Worm (Caenorhabditis elegans): Measurements from ENCODE around the gene tsp-21.

DNA sequence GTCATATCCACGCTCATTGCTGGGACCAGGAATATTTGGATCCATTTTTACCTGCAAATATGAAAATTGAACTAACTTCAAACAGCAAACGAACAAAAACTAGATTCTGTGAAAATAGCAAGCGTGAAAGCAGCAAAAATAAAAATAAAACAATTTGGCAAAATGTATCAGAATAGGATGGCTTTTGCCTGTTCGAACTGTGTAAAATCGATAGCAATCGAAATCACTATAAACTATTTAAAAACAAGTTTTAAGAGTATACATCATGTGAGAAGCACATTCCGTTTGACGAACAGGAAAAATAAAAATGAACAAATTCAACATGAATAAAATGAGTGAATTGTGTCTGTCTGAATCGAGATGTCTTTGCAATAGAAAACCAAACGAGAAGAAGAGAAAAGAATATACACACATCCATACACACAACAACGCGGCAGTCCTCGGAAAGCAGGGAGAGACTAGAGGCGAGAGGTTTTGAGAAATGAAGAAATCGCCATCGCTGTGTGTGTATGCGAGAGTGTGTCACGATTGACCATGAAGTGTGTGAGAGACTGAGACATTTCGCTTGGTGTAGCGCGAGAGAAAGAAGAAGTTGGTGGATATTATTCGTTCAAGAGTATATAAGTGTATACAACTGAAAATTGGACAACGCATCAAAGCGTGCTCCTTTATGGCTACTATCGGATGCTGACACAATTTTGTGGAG is 32.6 kb upstream of the tsp-21 start, which contains the start of gene phf-34:
- TF ChIP-seq mdl-1 (tag; optimal IDR thresholded peaks at IDR 0.05) (no peak), egl-27 (tag; optimal IDR thresholded peaks at IDR 0.05) (no peak), ztf-11 (tag; optimal IDR thresholded peaks at IDR 0.05) (no peak), unc-62 (GFP tag; optimal IDR thresholded peaks at IDR 0.05) (no peak), fos-1 (tag; optimal IDR thresholded peaks at IDR 0.05) (no peak), nhr-76 (tag; optimal IDR thresholded peaks at IDR 0.05) (no peak), pqm-1 (tag; optimal IDR thresholded peaks at IDR 0.05) (no peak), nfya-1 (tag; optimal IDR thresholded peaks at IDR 0.05; ENCODE audit: insufficient read depth) (peak; percentile 76), ceh-82 (tag; optimal IDR thresholded peaks at IDR 0.05) (no peak)
